Fruit fly (Drosophila melanogaster) whole organism, wandering third instar larva: Measurements from ENCODE around the gene asun.

Experiments
- Abd-B ChIP-seq: fragments of >200 bp; optimal IDR thresholded peaks from 2 replicates; lab custom pipeline; 2017; ENCODE audit warnings: missing biosample characterization, missing genetic modification characterization
- CG32264 ChIP-seq: fragments of 200-800 bp; sonication (Bioruptor generic); optimal IDR thresholded peaks from 2 replicates; lab custom pipeline; 2016; ENCODE audit warnings: missing biosample characterization, missing genetic modification characterization
- CG9705 ChIP-seq: fragments of 200-800 bp; sonication (Bioruptor generic); optimal IDR thresholded peaks from 2 replicates; lab custom pipeline; 2018; ENCODE audit warnings: missing biosample characterization, mild to moderate bottlenecking, missing genetic modification characterization
- CrebA ChIP-seq: fragments of 200-800 bp; sonication (Bioruptor generic); optimal IDR thresholded peaks from 2 replicates; lab custom pipeline; 2016; ENCODE audit warnings: missing biosample characterization, mild to moderate bottlenecking, missing genetic modification characterization, borderline replicate concordance
- Dfd ChIP-seq: fragments of >200 bp; optimal IDR thresholded peaks from 2 replicates; lab custom pipeline; 2017; ENCODE audit warnings: missing biosample characterization, missing genetic modification characterization
- Dif ChIP-seq: fragments of 200-275, 200-300 bp; sonication (Bioruptor generic); optimal IDR thresholded peaks from 2 replicates; lab custom pipeline; 2018; ENCODE audit warnings: missing biosample characterization, missing genetic modification characterization; ENCODE audit not compliant: partially characterized antibody
- GATAd ChIP-seq: sonication (Bioruptor generic); optimal IDR thresholded peaks from 2 replicates; lab custom pipeline; 2016; ENCODE audit warnings: missing biosample characterization, missing genetic modification characterization
- HLH106 ChIP-seq: fragments of 200-800 bp; optimal IDR thresholded peaks from 3 replicates; lab custom pipeline; 2019; ENCODE audit warnings: missing biosample characterization, mild to moderate bottlenecking, missing genetic modification characterization, moderate library complexity
- Hnf4 ChIP-seq: fragments of 200-800 bp; sonication (Bioruptor generic); optimal IDR thresholded peaks from 2 replicates; lab custom pipeline; 2016; ENCODE audit warnings: missing biosample characterization, mild to moderate bottlenecking, missing genetic modification characterization
- Hr78 ChIP-seq: fragments of >200 bp; optimal IDR thresholded peaks from 2 replicates; lab custom pipeline; 2017; ENCODE audit warnings: missing biosample characterization, missing genetic modification characterization
- Hr83 ChIP-seq: fragments of 200-300 bp; sonication (Bioruptor generic); optimal IDR thresholded peaks from 2 replicates; lab custom pipeline; 2016; ENCODE audit warnings: missing biosample characterization, mild to moderate bottlenecking, missing genetic modification characterization, moderate library complexity; ENCODE audit not compliant: poor library complexity, severe bottlenecking
- Jra ChIP-seq: sonication (Bioruptor generic); optimal IDR thresholded peaks from 2 replicates; lab custom pipeline; 2016; ENCODE audit warnings: missing biosample characterization, missing genetic modification characterization
- Mio ChIP-seq: sonication (Bioruptor generic); optimal IDR thresholded peaks from 2 replicates; lab custom pipeline; 2016; ENCODE audit warnings: missing biosample characterization, missing genetic modification characterization
- Myc ChIP-seq: fragments of >200 bp; optimal IDR thresholded peaks from 2 replicates; lab custom pipeline; 2017
- N ChIP-seq: fragments of >200 bp; optimal IDR thresholded peaks from 2 replicates; lab custom pipeline; 2018; ENCODE audit warnings: missing biosample characterization, missing external identifiers, missing genetic modification characterization
- OdsH ChIP-seq: fragments of 200-800 bp; sonication (Bioruptor generic); optimal IDR thresholded peaks from 2 replicates; lab custom pipeline; 2016; ENCODE audit warnings: missing biosample characterization, mild to moderate bottlenecking, missing genetic modification characterization
- Rel ChIP-seq, 2 experiments: fragments of 200-800 bp; sonication (Bioruptor generic) in 1 of 2; optimal IDR thresholded peaks; 2 replicates in 1 of 2; 3 replicates in 1 of 2; lab custom pipeline; 2016 to 2019; ENCODE audit warnings: mild to moderate bottlenecking in 2 of 2, missing biosample characterization in 2 of 2, missing genetic modification characterization in 2 of 2, moderate library complexity in 1 of 2
- Sp1 ChIP-seq: fragments of 200-800 bp; sonication (Bioruptor generic); optimal IDR thresholded peaks from 3 replicates; lab custom pipeline; 2019; ENCODE audit warnings: missing biosample characterization, mild to moderate bottlenecking, missing genetic modification characterization, moderate library complexity
- Vsx2 ChIP-seq: fragments of 200-300, 225-300 bp; sonication (Bioruptor generic); optimal IDR thresholded peaks from 2 replicates; lab custom pipeline; 2018; ENCODE audit warnings: missing biosample characterization, missing genetic modification characterization; ENCODE audit not compliant: partially characterized antibody
- br ChIP-seq: fragments of 200-800 bp; sonication (Bioruptor generic); optimal IDR thresholded peaks from 2 replicates; lab custom pipeline; 2016; ENCODE audit warnings: missing biosample characterization, missing genetic modification characterization
- brk ChIP-seq: fragments of 200-800 bp; sonication (Bioruptor generic); optimal IDR thresholded peaks from 2 replicates; lab custom pipeline; 2016; ENCODE audit warnings: missing biosample characterization, mild to moderate bottlenecking, missing genetic modification characterization
- dl ChIP-seq, 2 experiments: fragments of 175-275, 200-275 bp in 1 of 2; fragments of 200-275 bp in 1 of 2; sonication (Bioruptor generic); optimal IDR thresholded peaks; lab custom pipeline; 2018; ENCODE audit warnings: mild to moderate bottlenecking in 2 of 2, missing biosample characterization in 2 of 2, missing genetic modification characterization in 2 of 2, moderate library complexity in 2 of 2; ENCODE audit not compliant: partially characterized antibody in 2 of 2, insufficient read depth in 1 of 2
- dmrt93B ChIP-seq: fragments of 200-800 bp; sonication (Bioruptor generic); optimal IDR thresholded peaks from 2 replicates; lab custom pipeline; 2018; ENCODE audit warnings: missing biosample characterization, mild to moderate bottlenecking, missing genetic modification characterization
- dsf ChIP-seq: sonication (Bioruptor generic); optimal IDR thresholded peaks from 2 replicates; lab custom pipeline; 2016; ENCODE audit warnings: missing biosample characterization, missing genetic modification characterization, borderline replicate concordance
- ey ChIP-seq: fragments of 200-800 bp; sonication (Bioruptor generic); optimal IDR thresholded peaks from 2 replicates; lab custom pipeline; 2016; ENCODE audit warnings: missing biosample characterization, missing genetic modification characterization
- foxo ChIP-seq, 2 experiments: fragments of 200-800 bp; sonication (Bioruptor generic); optimal IDR thresholded peaks; 2 replicates in 1 of 2; 3 replicates in 1 of 2; lab custom pipeline; 2016 to 2017; ENCODE audit warnings: missing biosample characterization in 2 of 2, missing genetic modification characterization in 2 of 2
- fru ChIP-seq: fragments of 200-800 bp; sonication (Bioruptor generic); optimal IDR thresholded peaks from 3 replicates; lab custom pipeline; 2016; ENCODE audit warnings: missing biosample characterization, mild to moderate bottlenecking, missing genetic modification characterization
- h ChIP-seq: fragments of 200-800 bp; sonication (Bioruptor generic); optimal IDR thresholded peaks from 3 replicates; lab custom pipeline; 2016; ENCODE audit warnings: missing biosample characterization, mild to moderate bottlenecking, missing genetic modification characterization
- jim ChIP-seq: fragments of 175-275, 200-325 bp; sonication (Bioruptor generic); optimal IDR thresholded peaks from 2 replicates; lab custom pipeline; 2016; ENCODE audit warnings: missing biosample characterization, mild to moderate bottlenecking, missing genetic modification characterization
- lola ChIP-seq: fragments of >200 bp; optimal IDR thresholded peaks from 2 replicates; lab custom pipeline; 2017; ENCODE audit warnings: missing biosample characterization, missing genetic modification characterization
- pan ChIP-seq: fragments of >200 bp; optimal IDR thresholded peaks from 2 replicates; lab custom pipeline; 2017
- psq ChIP-seq: fragments of 200-800 bp; sonication (Bioruptor generic); optimal IDR thresholded peaks from 3 replicates; lab custom pipeline; 2017; ENCODE audit warnings: missing biosample characterization, mild to moderate bottlenecking, missing genetic modification characterization, moderate library complexity
- rgr ChIP-seq: fragments of 200-800 bp; sonication (Bioruptor generic); optimal IDR thresholded peaks from 3 replicates; lab custom pipeline; 2016; ENCODE audit warnings: missing biosample characterization, mild to moderate bottlenecking, missing genetic modification characterization
- sage ChIP-seq: fragments of 200-800 bp; sonication (Bioruptor generic); optimal IDR thresholded peaks from 2 replicates; lab custom pipeline; 2016; ENCODE audit warnings: missing biosample characterization, mild to moderate bottlenecking, missing genetic modification characterization
- sv ChIP-seq: fragments of 200-800 bp; sonication (Bioruptor generic); optimal IDR thresholded peaks from 3 replicates; lab custom pipeline; 2016; ENCODE audit warnings: missing biosample characterization, missing genetic modification characterization
- tai ChIP-seq: sonication (Bioruptor generic); optimal IDR thresholded peaks from 2 replicates; lab custom pipeline; 2016; ENCODE audit warnings: missing biosample characterization, missing genetic modification characterization
- usp ChIP-seq: fragments of >200 bp; optimal IDR thresholded peaks from 2 replicates; lab custom pipeline; 2017; ENCODE audit warnings: missing biosample characterization, missing genetic modification characterization
- woc ChIP-seq: sonication (Bioruptor generic); optimal IDR thresholded peaks from 2 replicates; lab custom pipeline; 2016; ENCODE audit warnings: missing biosample characterization, mild to moderate bottlenecking, missing genetic modification characterization

The asun gene

dm6 chr3R:16234298-16234697, 29.8 kb upstream of the asun start:
- TF ChIP-seq Dif (GFP tag; lab: Kevin White, UChicago) (peak; percentile 51), Hnf4 (peak; percentile 43), GATAd (GFP tag; lab: Kevin White, UChicago) (no peak), Rel (GFP tag; optimal IDR thresholded peaks at IDR 0.05; lab: Kevin White, UChicago) (no peak), Rel (tag; optimal IDR thresholded peaks at IDR 0.05; lab: Kevin White, UChicago) (peak; percentile 4), woc (no peak), rgr (peak; percentile 9), Hr78 (no peak), psq (GFP tag; lab: Kevin White, UChicago) (peak; percentile 40), dl (GFP tag; optimal IDR thresholded peaks at IDR 0.05; lab: Kevin White, UChicago; ENCODE audit: insufficient read depth in 1 of 2, partially characterized antibody in 2 of 2) (peak in 1 of 2 experiments; percentile 30)

- TF ChIP-seq lola (GFP tag; lab: Kevin White, UChicago) (no peak), psq (GFP tag; lab: Kevin White, UChicago) (peak; percentile 16), dsf (GFP tag; lab: Kevin White, UChicago) (no peak), usp (no peak), N (GFP tag; lab: Kevin White, UChicago) (no peak), CG32264 (GFP tag; lab: Kevin White, UChicago) (peak; percentile 16), HLH106 (tag; lab: Kevin White, UChicago) (peak; percentile 81), Myc (no peak), Mio (GFP tag; lab: Kevin White, UChicago) (no peak), CrebA (GFP tag; lab: Kevin White, UChicago) (peak; percentile 16), ey (GFP tag; lab: Kevin White, UChicago) (peak; percentile 69), jim (GFP tag; lab: Kevin White, UChicago) (no peak), br (GFP tag; lab: Kevin White, UChicago) (peak; percentile 70), Jra (GFP tag; lab: Kevin White, UChicago) (no peak), sv (GFP tag; lab: Kevin White, UChicago) (no peak), Abd-B (no peak), brk (GFP tag; lab: Kevin White, UChicago) (no peak), OdsH (GFP tag; lab: Kevin White, UChicago) (peak; percentile 74), Dfd (GFP tag; lab: Kevin White, UChicago) (no peak), foxo (GFP tag; optimal IDR thresholded peaks at IDR 0.05; lab: Kevin White, UChicago) (peak in 1 of 2 experiments; percentile 65), sage (GFP tag; lab: Kevin White, UChicago) (peak; percentile 32), dmrt93B (GFP tag; lab: Kevin White, UChicago) (peak; percentile 79), Dif (GFP tag; lab: Kevin White, UChicago) (no peak), tai (GFP tag; lab: Kevin White, UChicago) (no peak), woc (peak; percentile 83), Hnf4 (no peak), h (GFP tag; lab: Kevin White, UChicago) (peak; percentile 78), Rel (GFP tag; optimal IDR thresholded peaks at IDR 0.05; lab: Kevin White, UChicago) (no peak), Rel (tag; optimal IDR thresholded peaks at IDR 0.05; lab: Kevin White, UChicago) (no peak), pan (no peak), dl (GFP tag; optimal IDR thresholded peaks at IDR 0.05; lab: Kevin White, UChicago; ENCODE audit: insufficient read depth in 1 of 2, partially characterized antibody in 2 of 2) (no peak), Vsx2 (no peak), Hr83 (GFP tag; lab: Kevin White, UChicago) (no peak), rgr (peak; percentile 12), Hr78 (no peak), fru (GFP tag; lab: Kevin White, UChicago) (peak; percentile 72), CG9705 (GFP tag; lab: Kevin White, UChicago) (peak; percentile 68), Sp1 (GFP tag; lab: Kevin White, UChicago) (peak; percentile 86), GATAd (GFP tag; lab: Kevin White, UChicago) (no peak)
Measured at dm6 chr3R:16234745-16235149, 29.3 kb upstream of the asun start.
